Worm (Caenorhabditis elegans) whole organism, L4/young adult: Measurements from ENCODE around the gene srd-43.

Source experiments
- W03F9.2 ChIP-seq: fragments of 150-350 bp; optimal IDR thresholded peaks from 2 replicates; lab custom pipeline; 2014; ENCODE audit warnings: missing biosample characterization, missing genetic modification characterization
- him-1 ChIP-seq: sonication (generic microtip); optimal IDR thresholded peaks from 2 replicates; lab custom pipeline; 2016; ENCODE audit warnings: missing genotype, missing genetic modification reagents, missing genetic modification characterization, missing compliant biosample characterization

DNA sequence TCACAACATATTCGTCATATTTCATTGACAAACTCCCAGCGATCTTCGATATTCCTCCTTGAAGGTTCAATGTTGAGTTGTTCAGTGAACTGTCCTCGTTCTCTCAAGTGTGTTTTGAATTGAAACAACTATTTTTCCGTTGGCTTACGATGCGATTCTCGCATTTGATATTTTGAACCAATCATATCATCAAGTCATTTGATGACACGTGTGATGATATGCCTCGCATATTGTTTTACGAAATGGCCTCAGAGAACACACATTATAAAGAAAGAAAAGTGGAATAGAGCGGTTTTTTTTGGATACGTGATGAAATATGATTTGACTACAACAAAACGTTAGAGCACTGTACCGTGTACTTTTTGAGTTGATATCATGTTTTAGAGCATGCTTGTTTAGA, 42.8 kb upstream of the srd-43 start:
- TF ChIP-seq him-1 (tag; lab: Kevin White, UChicago) (no peak), W03F9.2 (tag; lab: Kevin White, UChicago) (peak; percentile 48)
